Fruit fly (Drosophila melanogaster): ENCODE results near the gene CG43373.

Gene CG43373

dm6 chr3L:16567495-16567894 is 24.3 kb upstream of the CG43373 start (continued):
- TF ChIP-seq Sox100B (GFP tag; optimal IDR thresholded peaks at IDR 0.05) (peak; percentile 68), Oli (tag; optimal IDR thresholded peaks at IDR 0.05) (peak; percentile 71), E2f1 (GFP tag; IDR thresholded peaks at IDR 0.05) (peak; percentile 50), CG2202 (tag; optimal IDR thresholded peaks at IDR 0.05) (peak; percentile 63), dysf (GFP tag; IDR thresholded peaks at IDR 0.05) (peak; percentile 57; the same call in 2 of the 3 replicates), lab (GFP tag; optimal IDR thresholded peaks at IDR 0.05) (peak; percentile 56), CG12299 (tag; optimal IDR thresholded peaks at IDR 0.05) (peak; percentile 60), CG12391 (tag; optimal IDR thresholded peaks at IDR 0.05) (peak; percentile 79), H2.0 (GFP tag; IDR thresholded peaks at IDR 0.05) (peak; percentile 43; the same call in 1 of the 2 replicates), CG30020 (tag; optimal IDR thresholded peaks at IDR 0.05) (peak; percentile 32), sc (optimal IDR thresholded peaks at IDR 0.05) (no peak), sc (GFP tag; optimal IDR thresholded peaks at IDR 0.05) (peak; percentile 48), HmgZ (tag; optimal IDR thresholded peaks at IDR 0.05) (peak; percentile 26), zf30C (GFP tag; optimal IDR thresholded peaks at IDR 0.05) (peak; percentile 60), Jarid2 (GFP tag; optimal IDR thresholded peaks at IDR 0.05) (peak; percentile 1), CG14710 (tag; optimal IDR thresholded peaks at IDR 0.05) (peak; percentile 68), CG18764 (GFP tag; optimal IDR thresholded peaks at IDR 0.05) (peak; percentile 46), jing (GFP tag; optimal IDR thresholded peaks at IDR 0.05) (peak; percentile 27), Mrtf (GFP tag; IDR thresholded peaks at IDR 0.05) (peak; percentile 30; the same call in 1 of the 3 replicates), hbn (GFP tag; IDR thresholded peaks at IDR 0.05; ENCODE audit: partially characterized antibody) (no peak), ttk (GFP tag; IDR thresholded peaks at IDR 0.05) (0 out of 2 replicates have a peak, but pooled peaks have one; percentile 38), CG5180 (GFP tag; optimal IDR thresholded peaks at IDR 0.05) (peak; percentile 45), stc (GFP tag; IDR thresholded peaks at IDR 0.05) (peak; percentile 56), D19A (tag; optimal IDR thresholded peaks at IDR 0.05) (peak; percentile 68), Meics (GFP tag; optimal IDR thresholded peaks at IDR 0.05) (peak; percentile 29), lmd (GFP tag; IDR thresholded peaks at IDR 0.05) (peak; percentile 48; the same call in 1 of the 2 replicates), Lhr (GFP tag; optimal IDR thresholded peaks at IDR 0.05) (peak; percentile 23), ssp (GFP tag; IDR thresholded peaks at IDR 0.05) (0 out of 2 replicates have a peak, but pooled peaks have one; percentile 30), ap (GFP tag; IDR thresholded peaks at IDR 0.05) (0 out of 2 replicates have a peak, but pooled peaks have one; percentile 22), CG6683 (GFP tag; optimal IDR thresholded peaks at IDR 0.05) (no peak), CG13775 (GFP tag; optimal IDR thresholded peaks at IDR 0.05) (peak; percentile 18), cato (GFP tag; optimal IDR thresholded peaks at IDR 0.05; ENCODE audit: borderline replicate concordance) (peak; percentile 6), D (optimal IDR thresholded peaks at IDR 0.05) (no peak), D (GFP tag; optimal IDR thresholded peaks at IDR 0.05) (peak; percentile 72), nmo (GFP tag; optimal IDR thresholded peaks at IDR 0.05) (peak; percentile 77), MBD-R2 (GFP tag; IDR thresholded peaks at IDR 0.05) (no peak), CG17361 (GFP tag; IDR thresholded peaks at IDR 0.05) (peak; percentile 73), tin (GFP tag; optimal IDR thresholded peaks at IDR 0.05) (peak; percentile 44), YL-1 (GFP tag; optimal IDR thresholded peaks at IDR 0.05) (peak; percentile 8), CG17829 (tag; optimal IDR thresholded peaks at IDR 0.05) (peak; percentile 72), zen (tag; optimal IDR thresholded peaks at IDR 0.05) (peak; percentile 57), CG5953 (GFP tag; IDR thresholded peaks at IDR 0.05) (peak; percentile 52; the same call in 1 of the 2 replicates), CG10543 (GFP tag; optimal IDR thresholded peaks at IDR 0.05) (peak; percentile 33), trem (tag; optimal IDR thresholded peaks at IDR 0.05) (peak; percentile 61), CG16815 (GFP tag; optimal IDR thresholded peaks at IDR 0.05) (peak; percentile 10), slou (GFP tag; optimal IDR thresholded peaks at IDR 0.05) (no peak), CG12104 (GFP tag; optimal IDR thresholded peaks at IDR 0.05) (peak; percentile 9), CG11695 (GFP tag; IDR thresholded peaks at IDR 0.05) (0 out of 3 replicates have a peak, but pooled peaks have one; percentile 19), H15 (GFP tag; IDR thresholded peaks at IDR 0.05) (0 out of 3 replicates have a peak, but pooled peaks have one; percentile 39), pho (GFP tag; optimal IDR thresholded peaks at IDR 0.05) (no peak)
